Worm (Caenorhabditis elegans): ENCODE data around the gene ZC412.3.

DNA sequence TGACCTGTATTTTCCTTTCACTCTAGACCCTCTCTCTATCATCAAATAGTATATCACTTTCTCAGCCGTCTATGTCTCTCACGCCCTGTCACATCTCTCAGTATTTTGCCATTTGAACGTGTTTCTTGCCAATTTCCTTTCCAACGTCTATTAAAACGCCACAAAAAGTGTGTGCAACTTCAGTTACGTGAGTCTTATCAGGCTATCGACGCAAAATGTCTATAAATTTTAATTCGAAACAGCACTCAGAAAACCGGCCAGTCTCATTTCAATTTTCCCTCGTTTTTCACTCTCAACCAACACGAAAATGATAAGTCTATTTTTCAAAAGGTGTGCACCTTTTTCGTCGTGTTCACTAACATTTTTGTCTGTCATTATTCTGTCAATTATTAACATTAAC is 24.2 kb upstream of the ZC412.3 start, which contains the start of gene mpst-3:
- TF ChIP-seq dpff-1 (tag; optimal IDR thresholded peaks at IDR 0.05) (no peak), nhr-80 (tag; optimal IDR thresholded peaks at IDR 0.05) (peak; percentile 96), pha-4 (tag; optimal IDR thresholded peaks at IDR 0.05) (no peak), ceh-58 (GFP tag; IDR thresholded peaks at IDR 0.05) (no peak), ama-1 (optimal IDR thresholded peaks at IDR 0.05) (no peak), ama-1 (GFP tag; optimal IDR thresholded peaks at IDR 0.05) (no peak), attf-6 (GFP tag; IDR thresholded peaks at IDR 0.05) (no peak), lir-1 (GFP tag; conservative IDR thresholded peaks at IDR 0.05) (no peak), aptf-3 (GFP tag; IDR thresholded peaks at IDR 0.05) (no peak), xnd-1 (tag; optimal IDR thresholded peaks at IDR 0.05) (no peak), unc-130 (GFP tag; optimal IDR thresholded peaks at IDR 0.05) (no peak), nfya-1 (tag; optimal IDR thresholded peaks at IDR 0.05; ENCODE audit: borderline replicate concordance, insufficient read depth) (no peak), efl-1 (GFP tag; optimal IDR thresholded peaks at IDR 0.05) (no peak), T07F8.4 (tag; optimal IDR thresholded peaks at IDR 0.05) (no peak), F22D6.2 (tag; optimal IDR thresholded peaks at IDR 0.05) (no peak)
